Worm (Caenorhabditis elegans): ENCODE measurements around the gene ufd-1.
A peak's percentile ranks its signal among the peaks of the same experiment; 100 is the strongest.

Gene ufd-1

ce11 chrIV:12330840-12331359 is at the start of gene ufd-1:
ufd-1 (minus strand) TSS chrIV:12330890.
- TF ChIP-seq skn-1 (tag; optimal IDR thresholded peaks at IDR 0.05): no peak
- TF ChIP-seq zfp-3 (GFP tag; conservative IDR thresholded peaks at IDR 0.05): no peak
- no peak for TF ChIP-seq dmd-6 (GFP tag; IDR thresholded peaks at IDR 0.05)
- no peak for TF ChIP-seq dve-1 (tag; optimal IDR thresholded peaks at IDR 0.05; ENCODE audit: insufficient read depth)
- TF ChIP-seq nhr-48 (tag; optimal IDR thresholded peaks at IDR 0.05): no peak
- no peak for TF ChIP-seq zip-2 (tag; optimal IDR thresholded peaks at IDR 0.05)
- no peak for TF ChIP-seq dmd-8 (GFP tag; IDR thresholded peaks at IDR 0.05)
- TF ChIP-seq nhr-76 (tag; optimal IDR thresholded peaks at IDR 0.05): no peak
- no peak for TF ChIP-seq jun-1 (tag; optimal IDR thresholded peaks at IDR 0.05)
- no peak for TF ChIP-seq ceh-62 (tag; optimal IDR thresholded peaks at IDR 0.05)
- no peak for TF ChIP-seq nhr-237 (tag; optimal IDR thresholded peaks at IDR 0.05)
- no peak for TF ChIP-seq zfp-2 (tag; optimal IDR thresholded peaks at IDR 0.05)
- no peak for TF ChIP-seq Y48G9A.11 (GFP tag; IDR thresholded peaks at IDR 0.05)
- no peak for TF ChIP-seq attf-4 (tag; optimal IDR thresholded peaks at IDR 0.05)
- no peak for TF ChIP-seq unc-39 (tag; optimal IDR thresholded peaks at IDR 0.05)
- TF ChIP-seq hmg-1.1 (GFP tag; IDR thresholded peaks at IDR 0.05): no peak
- TF ChIP-seq ctbp-1 (GFP tag; IDR thresholded peaks at IDR 0.05): no peak
- TF ChIP-seq daf-19 (GFP tag; conservative IDR thresholded peaks at IDR 0.05): no peak
- peak; percentile 51 for TF ChIP-seq mep-1 (tag; optimal IDR thresholded peaks at IDR 0.05)
- TF ChIP-seq T20F7.1 (GFP tag; optimal IDR thresholded peaks at IDR 0.05): no peak
- no peak for TF ChIP-seq spr-1 (tag; optimal IDR thresholded peaks at IDR 0.05)
- TF ChIP-seq lin-38 (GFP tag; IDR thresholded peaks at IDR 0.05): peak; percentile 42
- no peak for TF ChIP-seq T26A8.4 (GFP tag; IDR thresholded peaks at IDR 0.05)
- TF ChIP-seq daf-16 (GFP tag; optimal IDR thresholded peaks at IDR 0.05): no peak
- no peak for TF ChIP-seq daf-16 (tag; optimal IDR thresholded peaks at IDR 0.05)
- no peak for TF ChIP-seq ZK546.5 (tag; optimal IDR thresholded peaks at IDR 0.05)
- TF ChIP-seq ama-1 (optimal IDR thresholded peaks at IDR 0.05): peak; percentile 29
- no peak for TF ChIP-seq lir-3 (tag; optimal IDR thresholded peaks at IDR 0.05)
- peak; percentile 13 for TF ChIP-seq dpl-1 (GFP tag; optimal IDR thresholded peaks at IDR 0.05)
- no peak for TF ChIP-seq F49E8.2 (tag; optimal IDR thresholded peaks at IDR 0.05; ENCODE audit: borderline replicate concordance)
- TF ChIP-seq ZK337.2 (GFP tag; IDR thresholded peaks at IDR 0.05): no peak
- peak; percentile 37 for TF ChIP-seq mes-2 (tag; optimal IDR thresholded peaks at IDR 0.05; ENCODE audit: poor library complexity, severe bottlenecking)
- no peak for TF ChIP-seq lin-13 (GFP tag; optimal IDR thresholded peaks at IDR 0.05)
- TF ChIP-seq lin-29 (GFP tag; IDR thresholded peaks at IDR 0.05): no peak
- no peak for TF ChIP-seq zag-1 (tag; optimal IDR thresholded peaks at IDR 0.05)
- no peak for TF ChIP-seq Y105C5A.15 (GFP tag; IDR thresholded peaks at IDR 0.05)
- no peak for TF ChIP-seq nhr-11 (tag; optimal IDR thresholded peaks at IDR 0.05)
- no peak for TF ChIP-seq vab-7 (GFP tag; IDR thresholded peaks at IDR 0.05)
- no peak for TF ChIP-seq nhr-41 (GFP tag; IDR thresholded peaks at IDR 0.05)
- no peak for TF ChIP-seq php-3 (GFP tag; IDR thresholded peaks at IDR 0.05)
- no peak for TF ChIP-seq aly-2 (tag; optimal IDR thresholded peaks at IDR 0.05)
- peak; percentile 58 for TF ChIP-seq nhr-28 (tag; optimal IDR thresholded peaks at IDR 0.05)
- TF ChIP-seq hlh-11 (tag; optimal IDR thresholded peaks at IDR 0.05): no peak
- TF ChIP-seq tra-1 (GFP tag; IDR thresholded peaks at IDR 0.05): no peak

- TF ChIP-seq snpc-1.2 (GFP tag; IDR thresholded peaks at IDR 0.05) (no peak), cey-2 (tag; optimal IDR thresholded peaks at IDR 0.05; ENCODE audit: borderline replicate concordance, insufficient read depth) (no peak), hmg-1.1 (GFP tag; IDR thresholded peaks at IDR 0.05) (no peak), nhr-25 (tag; optimal IDR thresholded peaks at IDR 0.05; ENCODE audit: borderline replicate concordance, insufficient read depth) (no peak), egl-27 (tag; optimal IDR thresholded peaks at IDR 0.05) (no peak), dpl-1 (GFP tag; optimal IDR thresholded peaks at IDR 0.05) (no peak), lin-1 (GFP tag; IDR thresholded peaks at IDR 0.05) (no peak), F37D6.2 (tag; optimal IDR thresholded peaks at IDR 0.05) (no peak), ceh-44 (GFP tag; IDR thresholded peaks at IDR 0.05) (no peak), ztf-7 (tag; optimal IDR thresholded peaks at IDR 0.05) (no peak), lim-7 (GFP tag; IDR thresholded peaks at IDR 0.05) (no peak), lin-39 (tag; optimal IDR thresholded peaks at IDR 0.05) (no peak), egl-43 (GFP tag; IDR thresholded peaks at IDR 0.05) (no peak)
Measured at ce11 chrIV:12379784-12380183, 49.1 kb upstream of the ufd-1 start, which contains the start of gene thn-1. thn-1 (plus strand) TSS chrIV:12380084.
